Worm (Caenorhabditis elegans) whole organism, young adult: ENCODE measurements around the gene Y37H2A.7.

Experiments used
- C06A6.2 ChIP-seq: fragments of 200-800 bp; sonication (Bioruptor generic); conservative IDR thresholded peaks from 2 replicates; pipeline ENCODE4 v1.3.6; 2022; ENCODE audit warnings: missing genetic modification characterization, missing compliant biosample characterization
- D2030.7 ChIP-seq: fragments of 200-800 bp; sonication (Bioruptor generic); IDR thresholded peaks from 2 replicates; pipeline ENCODE4 v1.3.6; 2022; ENCODE audit warnings: missing genetic modification reagents, missing genetic modification characterization, missing compliant biosample characterization
- F33H1.4 ChIP-seq: fragments of 200-800 bp; sonication (Bioruptor generic); IDR thresholded peaks from 2 replicates; pipeline ENCODE4 v1.3.6; 2022; ENCODE audit warnings: missing genetic modification reagents, missing genetic modification characterization, missing compliant biosample characterization
- F37B4.10 ChIP-seq: fragments of 200-800 bp; sonication (Bioruptor generic); IDR thresholded peaks from 2 replicates; pipeline ENCODE4 v1.3.6; 2022; ENCODE audit warnings: missing genetic modification characterization, missing compliant biosample characterization
- F52B5.7 ChIP-seq: sonication (generic microtip); optimal IDR thresholded peaks from 2 replicates; lab custom pipeline; 2016; ENCODE audit warnings: mild to moderate bottlenecking, missing genetic modification characterization, missing compliant biosample characterization
- K12H6.12 ChIP-seq: fragments of 200-800 bp; sonication (Bioruptor generic); optimal IDR thresholded peaks from 2 replicates; lab custom pipeline; 2018; ENCODE audit warnings: mild to moderate bottlenecking, missing genetic modification characterization, missing compliant biosample characterization
- Y53G8AR.9 ChIP-seq: fragments of 200-800 bp; sonication (Bioruptor generic); conservative IDR thresholded peaks from 2 replicates; pipeline ENCODE4 v1.3.6; 2022; ENCODE audit warnings: missing genetic modification reagents, missing genetic modification characterization, missing compliant biosample characterization
- Y67H2A.10 ChIP-seq: fragments of 200-800 bp; sonication (Bioruptor generic); conservative IDR thresholded peaks from 2 replicates; pipeline ENCODE4 v1.3.6; 2022; ENCODE audit warnings: missing genetic modification reagents, missing genetic modification characterization, missing compliant biosample characterization
- Y79H2A.3 ChIP-seq: fragments of 200-800 bp; sonication (Bioruptor generic); conservative IDR thresholded peaks from 2 replicates; pipeline ENCODE4 v1.3.6; 2022; ENCODE audit warnings: missing genetic modification reagents, missing genetic modification characterization, missing compliant biosample characterization
- aptf-2 ChIP-seq: fragments of 200-800 bp; sonication (Bioruptor generic); conservative IDR thresholded peaks from 2 replicates; pipeline ENCODE4 v1.3.6; 2022; ENCODE audit warnings: missing genetic modification reagents, missing genetic modification characterization, missing compliant biosample characterization
- aptf-3 ChIP-seq: fragments of 200-800 bp; sonication (Bioruptor generic); IDR thresholded peaks from 2 replicates; pipeline ENCODE4 v1.3.6; 2022; ENCODE audit warnings: missing genetic modification characterization, missing compliant biosample characterization
- atf-7 ChIP-seq: sonication (generic microtip); optimal IDR thresholded peaks from 2 replicates; lab custom pipeline; 2017; ENCODE audit warnings: mild to moderate bottlenecking, missing genetic modification characterization, missing compliant biosample characterization
- athp-1 ChIP-seq: sonication (generic microtip); optimal IDR thresholded peaks from 2 replicates; lab custom pipeline; 2017; ENCODE audit warnings: mild to moderate bottlenecking, missing genetic modification characterization, missing compliant biosample characterization
- attf-5 ChIP-seq: fragments of 200-800 bp; sonication (Bioruptor generic); optimal IDR thresholded peaks from 2 replicates; lab custom pipeline; 2018; ENCODE audit warnings: mild to moderate bottlenecking, missing genetic modification characterization, missing compliant biosample characterization
- bed-1 ChIP-seq: fragments of 200-800 bp; sonication (Bioruptor generic); IDR thresholded peaks from 2 replicates; pipeline ENCODE4 v1.3.6; 2022; ENCODE audit warnings: missing genetic modification reagents, missing genetic modification characterization, missing compliant biosample characterization
- ceh-100 ChIP-seq: fragments of 200-800 bp; sonication (Bioruptor generic); IDR thresholded peaks from 2 replicates; pipeline ENCODE4 v1.3.6; 2022; ENCODE audit warnings: missing genetic modification reagents, missing genetic modification characterization, missing compliant biosample characterization
- ceh-27 ChIP-seq: fragments of 200-800 bp; sonication (Bioruptor generic); optimal IDR thresholded peaks from 2 replicates; lab custom pipeline; 2018; ENCODE audit warnings: mild to moderate bottlenecking, missing genetic modification characterization, moderate library complexity, missing compliant biosample characterization
- ceh-91 ChIP-seq: fragments of 200-800 bp; sonication (Bioruptor generic); IDR thresholded peaks from 2 replicates; pipeline ENCODE4 v1.3.6; 2022; ENCODE audit warnings: missing genetic modification reagents, missing genetic modification characterization, missing compliant biosample characterization
- chd-7 ChIP-seq: sonication (generic microtip); optimal IDR thresholded peaks from 2 replicates; lab custom pipeline; 2016; ENCODE audit warnings: mild to moderate bottlenecking, missing genetic modification characterization, moderate library complexity, missing compliant biosample characterization
- egl-44 ChIP-seq: fragments of 200-800 bp; sonication (Bioruptor generic); IDR thresholded peaks from 2 replicates; pipeline ENCODE4 v1.3.6; 2022; ENCODE audit warnings: missing genetic modification reagents, missing genetic modification characterization, missing compliant biosample characterization
- egrh-3 ChIP-seq: fragments of 200-800 bp; sonication (Bioruptor generic); IDR thresholded peaks from 2 replicates; pipeline ENCODE4 v1.3.6; 2022; ENCODE audit warnings: missing genetic modification reagents, missing genetic modification characterization, missing compliant biosample characterization
- gei-17 ChIP-seq: fragments of 200-800 bp; sonication (Bioruptor generic); optimal IDR thresholded peaks from 2 replicates; lab custom pipeline; 2018; ENCODE audit warnings: mild to moderate bottlenecking, missing genetic modification characterization, missing compliant biosample characterization
- hlh-12 ChIP-seq: sonication (generic microtip); optimal IDR thresholded peaks from 2 replicates; lab custom pipeline; 2016; ENCODE audit warnings: missing genetic modification characterization, missing compliant biosample characterization
- hlh-26 ChIP-seq: fragments of 200-800 bp; sonication (Bioruptor generic); conservative IDR thresholded peaks from 2 replicates; pipeline ENCODE4 v1.3.6; 2022; ENCODE audit warnings: missing genetic modification reagents, missing genetic modification characterization, missing compliant biosample characterization
- let-607 ChIP-seq, 2 experiments: fragments of 200-800 bp in 1 of 2; sonication (Bioruptor generic) in 1 of 2; sonication (generic microtip) in 1 of 2; optimal IDR thresholded peaks; 2 replicates each; lab custom pipeline; 2016 to 2018; ENCODE audit warnings: mild to moderate bottlenecking in 2 of 2, missing compliant biosample characterization in 2 of 2, missing genetic modification characterization in 2 of 2, moderate library complexity in 2 of 2, missing genotype in 1 of 2
- lin-35 ChIP-seq, 3 experiments: fragments of 150-350 bp in 2 of 3; sonication (generic microtip) in 1 of 3; optimal IDR thresholded peaks; 2 replicates each; lab custom pipeline; 2014 to 2018; ENCODE audit warnings: missing biosample characterization in 3 of 3, missing genetic modification characterization in 3 of 3, missing genetic modification reagents in 3 of 3
- lin-40 ChIP-seq: sonication (generic microtip); optimal IDR thresholded peaks from 2 replicates; lab custom pipeline; 2016; ENCODE audit warnings: missing genetic modification characterization, mild to moderate bottlenecking, missing compliant biosample characterization, missing genotype, missing genetic modification reagents
- madf-8 ChIP-seq: fragments of 200-800 bp; sonication (Bioruptor generic); conservative IDR thresholded peaks from 2 replicates; pipeline ENCODE4 v1.3.6; 2022; ENCODE audit warnings: missing genetic modification reagents, missing genetic modification characterization, missing compliant biosample characterization
- mcd-1 ChIP-seq: fragments of 200-800 bp; sonication (Bioruptor generic); IDR thresholded peaks from 2 replicates; pipeline ENCODE4 v1.3.6; 2022; ENCODE audit warnings: missing genetic modification reagents, missing genetic modification characterization, missing compliant biosample characterization
- mxl-1 ChIP-seq: sonication (generic microtip); optimal IDR thresholded peaks from 2 replicates; lab custom pipeline; 2016; ENCODE audit warnings: missing genetic modification characterization, missing compliant biosample characterization
- pbrm-1 ChIP-seq: fragments of 200-800 bp; sonication (Bioruptor generic); IDR thresholded peaks from 2 replicates; pipeline ENCODE4 v1.3.6; 2022; ENCODE audit warnings: missing genetic modification reagents, missing genetic modification characterization, missing compliant biosample characterization
- rec-8 ChIP-seq, 2 experiments: sonication (generic microtip); optimal IDR thresholded peaks; 2 replicates each; lab custom pipeline; 2016; ENCODE audit warnings: mild to moderate bottlenecking in 2 of 2, missing genetic modification characterization in 2 of 2, missing genetic modification reagents in 2 of 2, missing genotype in 2 of 2, missing biosample characterization in 1 of 2, missing compliant biosample characterization in 1 of 2, moderate library complexity in 1 of 2
- repo-1 ChIP-seq: sonication (generic microtip); optimal IDR thresholded peaks from 2 replicates; lab custom pipeline; 2017; ENCODE audit warnings: mild to moderate bottlenecking, missing genetic modification characterization, missing compliant biosample characterization
- tbp1 ChIP-seq: fragments of 200-800 bp; sonication (Bioruptor generic); optimal IDR thresholded peaks from 2 replicates; lab custom pipeline; 2018; ENCODE audit warnings: mild to moderate bottlenecking, missing genetic modification characterization, missing compliant biosample characterization
- tlf-1 ChIP-seq: fragments of 200-800 bp; sonication (Bioruptor generic); optimal IDR thresholded peaks from 2 replicates; lab custom pipeline; 2018; ENCODE audit warnings: mild to moderate bottlenecking, missing genetic modification characterization, missing compliant biosample characterization
- unc-62 ChIP-seq: fragments of 150-350 bp; optimal IDR thresholded peaks from 2 replicates; lab custom pipeline; 2014; ENCODE audit warnings: missing biosample characterization, missing genetic modification reagents, missing genetic modification characterization
- ztf-28 ChIP-seq: fragments of 200-800 bp; sonication (Bioruptor generic); IDR thresholded peaks from 2 replicates; pipeline ENCODE4 v1.3.6; 2022; ENCODE audit warnings: missing genetic modification reagents, missing genetic modification characterization, missing compliant biosample characterization

The Y37H2A.7 gene

ce11 chrV:18164758-18165157 is 30.5 kb upstream of the Y37H2A.7 start, which contains the start of gene C14A6.5:
TSS of gene C14A6.5 (minus strand) at chrV:18164858.
- no peak for TF ChIP-seq rec-8 (tag; optimal IDR thresholded peaks at IDR 0.05; lab: Kevin White, UChicago)
- no peak for TF ChIP-seq ceh-100

- TF ChIP-seq pbrm-1 (GFP tag; lab: Robert Waterston, UW) (no peak), mxl-1 (tag; lab: Kevin White, UChicago) (no peak), let-607 (tag; optimal IDR thresholded peaks at IDR 0.05; lab: Kevin White, UChicago) (no peak), Y53G8AR.9 (no peak), hlh-26 (GFP tag; lab: Robert Waterston, UW) (no peak), C06A6.2 (GFP tag; lab: Robert Waterston, UW) (no peak), ceh-91 (GFP tag; lab: Robert Waterston, UW) (no peak), hlh-12 (no peak), athp-1 (tag; lab: Kevin White, UChicago) (no peak), repo-1 (tag; lab: Kevin White, UChicago) (no peak), chd-7 (tag; lab: Kevin White, UChicago) (no peak)
Measured at ce11 chrV:18163434-18163833, 29.2 kb upstream of the Y37H2A.7 start.

DNA sequence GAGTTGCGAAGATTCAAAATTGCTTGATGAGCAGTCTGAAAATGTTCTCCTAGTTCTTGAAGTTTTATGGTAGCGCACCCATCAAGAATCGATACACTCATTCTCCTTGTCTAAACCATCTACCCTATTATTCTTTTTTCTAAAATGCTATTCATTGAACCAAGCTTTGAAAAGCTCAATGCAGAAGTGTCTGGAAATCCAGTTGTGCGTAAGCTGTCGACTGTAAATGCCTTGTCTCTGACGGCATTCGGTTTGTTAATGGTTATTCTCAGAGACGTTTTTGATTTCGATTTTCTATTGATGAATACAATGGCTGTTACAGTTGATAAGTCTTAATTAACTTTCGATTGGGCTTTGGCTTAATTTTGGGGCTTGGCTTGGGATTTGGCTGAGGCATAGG is 28.3 kb upstream of the Y37H2A.7 start, which contains the start of gene C14A6.12:
C14A6.12 (minus strand) TSS at position 101 of the 400 bp plus-strand sequence.
- TF ChIP-seq unc-62 (GFP tag; lab: Kevin White, UChicago) = no peak
- no peak for TF ChIP-seq F37B4.10 (GFP tag; lab: Robert Waterston, UW)
- TF ChIP-seq ceh-91 (GFP tag; lab: Robert Waterston, UW) = no peak
- TF ChIP-seq let-607 (tag; optimal IDR thresholded peaks at IDR 0.05; lab: Kevin White, UChicago) = no peak
- no peak for TF ChIP-seq bed-1
- TF ChIP-seq attf-5 (GFP tag; lab: Kevin White, UChicago) = no peak
- no peak for TF ChIP-seq lin-35 (GFP tag; optimal IDR thresholded peaks at IDR 0.05; lab: Kevin White, UChicago)
- TF ChIP-seq Y79H2A.3 (GFP tag; lab: Robert Waterston, UW) = no peak
- TF ChIP-seq F52B5.7 (tag; lab: Kevin White, UChicago) = no peak
- no peak for TF ChIP-seq F33H1.4 (GFP tag; lab: Robert Waterston, UW)
- TF ChIP-seq aptf-2 (GFP tag; lab: Robert Waterston, UW) = no peak
- TF ChIP-seq aptf-3 = no peak
- TF ChIP-seq D2030.7 (GFP tag; lab: Robert Waterston, UW) = no peak
- TF ChIP-seq tlf-1 (GFP tag; lab: Kevin White, UChicago) = no peak
- no peak for TF ChIP-seq Y67H2A.10
- TF ChIP-seq C06A6.2 (GFP tag; lab: Robert Waterston, UW) = no peak

- TF ChIP-seq ceh-91 (GFP tag; lab: Robert Waterston, UW) = no peak
- TF ChIP-seq egl-44 = no peak
- no peak for TF ChIP-seq mcd-1 (GFP tag; lab: Robert Waterston, UW)
- TF ChIP-seq tbp1 (GFP tag; lab: Kevin White, UChicago) = no peak
- TF ChIP-seq K12H6.12 (tag; lab: Kevin White, UChicago) = no peak
- TF ChIP-seq egrh-3 (GFP tag; lab: Robert Waterston, UW) = no peak
- TF ChIP-seq F52B5.7 (tag; lab: Kevin White, UChicago) = no peak
- no peak for TF ChIP-seq gei-17 (GFP tag; lab: Kevin White, UChicago)
- TF ChIP-seq aptf-2 (GFP tag; lab: Robert Waterston, UW) = no peak
- no peak for TF ChIP-seq repo-1 (tag; lab: Kevin White, UChicago)
- no peak for TF ChIP-seq ztf-28 (GFP tag; lab: Robert Waterston, UW)
- TF ChIP-seq mxl-1 (tag; lab: Kevin White, UChicago) = no peak
- TF ChIP-seq atf-7 (tag; lab: Kevin White, UChicago) = no peak
- no peak for TF ChIP-seq madf-8
- no peak for TF ChIP-seq ceh-27 (GFP tag; lab: Kevin White, UChicago)
- no peak for TF ChIP-seq lin-40 (tag; lab: Kevin White, UChicago)
Measured at ce11 chrV:18161228-18161627, 26.9 kb upstream of the Y37H2A.7 start, which contains the start of gene C14A6.13. TSS of gene C14A6.13 (minus strand) at chrV:18161328.
